Worm (Caenorhabditis elegans) whole organism, young adult: Measurements from ENCODE around the gene dhhc-5.

ENCODE experiments used
- B0035.1 ChIP-seq: sonication (generic microtip); optimal IDR thresholded peaks from 2 replicates; lab custom pipeline; 2016; ENCODE audit warnings: missing genetic modification characterization, mild to moderate bottlenecking, missing compliant biosample characterization, missing genotype, missing genetic modification reagents
- C06A6.2 ChIP-seq: fragments of 200-800 bp; sonication (Bioruptor generic); conservative IDR thresholded peaks from 2 replicates; pipeline ENCODE4 v1.3.6; 2022; ENCODE audit warnings: missing genetic modification characterization, missing compliant biosample characterization
- F22D6.2 ChIP-seq: sonication (generic microtip); optimal IDR thresholded peaks from 2 replicates; lab custom pipeline; 2016; ENCODE audit warnings: mild to moderate bottlenecking, missing genetic modification characterization, missing compliant biosample characterization
- F23B12.7 ChIP-seq: sonication (generic microtip); optimal IDR thresholded peaks from 2 replicates; lab custom pipeline; 2017; ENCODE audit warnings: missing genetic modification characterization, mild to moderate bottlenecking, missing compliant biosample characterization, antibody characterized with exemption, moderate library complexity; ENCODE audit not compliant: insufficient read depth
- F39B2.1 ChIP-seq: fragments of 200-800 bp; sonication (Bioruptor generic); IDR thresholded peaks from 2 replicates; pipeline ENCODE4 v1.3.6; 2022; ENCODE audit warnings: missing genetic modification reagents, missing genetic modification characterization, missing compliant biosample characterization
- F49E8.2 ChIP-seq: sonication (generic microtip); optimal IDR thresholded peaks from 3 replicates; lab custom pipeline; 2017; ENCODE audit warnings: missing genetic modification characterization, mild to moderate bottlenecking, missing compliant biosample characterization, antibody characterized with exemption, moderate library complexity; ENCODE audit not compliant: insufficient read depth
- F57A8.1 ChIP-seq: fragments of 200-800 bp; sonication (Bioruptor generic); optimal IDR thresholded peaks from 2 replicates; lab custom pipeline; 2018; ENCODE audit warnings: mild to moderate bottlenecking, missing genetic modification characterization, moderate library complexity, missing compliant biosample characterization
- F57C9.4 ChIP-seq: sonication (generic microtip); optimal IDR thresholded peaks from 2 replicates; lab custom pipeline; 2017; ENCODE audit warnings: mild to moderate bottlenecking, missing genetic modification characterization, missing compliant biosample characterization
- T07F8.4 ChIP-seq: sonication (generic microtip); optimal IDR thresholded peaks from 2 replicates; lab custom pipeline; 2016; ENCODE audit warnings: mild to moderate bottlenecking, missing genetic modification characterization, moderate library complexity, missing compliant biosample characterization
- Y67H2A.10 ChIP-seq: fragments of 200-800 bp; sonication (Bioruptor generic); conservative IDR thresholded peaks from 2 replicates; pipeline ENCODE4 v1.3.6; 2022; ENCODE audit warnings: missing genetic modification reagents, missing genetic modification characterization, missing compliant biosample characterization
- akir-1 ChIP-seq: fragments of 200-800 bp; sonication (Bioruptor generic); optimal IDR thresholded peaks from 2 replicates; lab custom pipeline; 2018; ENCODE audit warnings: mild to moderate bottlenecking, missing genetic modification characterization, moderate library complexity, missing compliant biosample characterization
- atf-7 ChIP-seq: sonication (generic microtip); optimal IDR thresholded peaks from 2 replicates; lab custom pipeline; 2017; ENCODE audit warnings: mild to moderate bottlenecking, missing genetic modification characterization, missing compliant biosample characterization
- athp-1 ChIP-seq: sonication (generic microtip); optimal IDR thresholded peaks from 2 replicates; lab custom pipeline; 2017; ENCODE audit warnings: mild to moderate bottlenecking, missing genetic modification characterization, missing compliant biosample characterization
- cebp-1 ChIP-seq, 2 experiments: fragments of 200-800 bp in 1 of 2; sonication (Bioruptor generic) in 1 of 2; sonication (generic microtip) in 1 of 2; IDR thresholded peaks in 1 of 2; optimal IDR thresholded peaks in 1 of 2; 2 replicates each; pipeline versions ENCODE4 v1.3.6 to Lab custom; 2017 to 2022; ENCODE audit warnings: missing compliant biosample characterization in 2 of 2, missing genetic modification characterization in 2 of 2, mild to moderate bottlenecking in 1 of 2, missing genetic modification reagents in 1 of 2, moderate library complexity in 1 of 2
- ceh-100 ChIP-seq: fragments of 200-800 bp; sonication (Bioruptor generic); IDR thresholded peaks from 2 replicates; pipeline ENCODE4 v1.3.6; 2022; ENCODE audit warnings: missing genetic modification reagents, missing genetic modification characterization, missing compliant biosample characterization
- ceh-27 ChIP-seq: fragments of 200-800 bp; sonication (Bioruptor generic); optimal IDR thresholded peaks from 2 replicates; lab custom pipeline; 2018; ENCODE audit warnings: mild to moderate bottlenecking, missing genetic modification characterization, moderate library complexity, missing compliant biosample characterization
- ceh-58 ChIP-seq: fragments of 200-800 bp; sonication (Bioruptor generic); IDR thresholded peaks from 2 replicates; pipeline ENCODE4 v1.3.6; 2022; ENCODE audit warnings: missing genetic modification characterization, missing compliant biosample characterization
- dox-1 ChIP-seq: fragments of 200-800 bp; sonication (Bioruptor generic); IDR thresholded peaks from 2 replicates; pipeline ENCODE4 v1.3.6; 2022; ENCODE audit warnings: missing genetic modification reagents, missing genetic modification characterization, missing compliant biosample characterization
- dpff-1 ChIP-seq: sonication (generic microtip); optimal IDR thresholded peaks from 2 replicates; lab custom pipeline; 2017; ENCODE audit warnings: mild to moderate bottlenecking, missing genetic modification characterization, missing compliant biosample characterization
- ekl-4 ChIP-seq: fragments of 200-800 bp; sonication (Bioruptor generic); IDR thresholded peaks from 2 replicates; pipeline ENCODE4 v1.3.6; 2022; ENCODE audit warnings: missing genetic modification reagents, missing genetic modification characterization, missing compliant biosample characterization
- ets-4 ChIP-seq: fragments of 200-800 bp; sonication (Bioruptor generic); optimal IDR thresholded peaks from 2 replicates; lab custom pipeline; 2018; ENCODE audit warnings: mild to moderate bottlenecking, missing genetic modification characterization, missing compliant biosample characterization
- fkh-3 ChIP-seq: sonication (generic microtip); optimal IDR thresholded peaks from 2 replicates; lab custom pipeline; 2016; ENCODE audit warnings: mild to moderate bottlenecking, missing genetic modification characterization, missing compliant biosample characterization
- gei-17 ChIP-seq: fragments of 200-800 bp; sonication (Bioruptor generic); optimal IDR thresholded peaks from 2 replicates; lab custom pipeline; 2018; ENCODE audit warnings: mild to moderate bottlenecking, missing genetic modification characterization, missing compliant biosample characterization
- hlh-26 ChIP-seq: fragments of 200-800 bp; sonication (Bioruptor generic); conservative IDR thresholded peaks from 2 replicates; pipeline ENCODE4 v1.3.6; 2022; ENCODE audit warnings: missing genetic modification reagents, missing genetic modification characterization, missing compliant biosample characterization
- hmg-20 ChIP-seq: fragments of 200-800 bp; sonication (Bioruptor generic); IDR thresholded peaks from 2 replicates; pipeline ENCODE4 v1.3.6; 2022; ENCODE audit warnings: missing genetic modification reagents, missing genetic modification characterization, missing compliant biosample characterization
- lin-26 ChIP-seq: fragments of 200-800 bp; sonication (Bioruptor generic); IDR thresholded peaks from 2 replicates; pipeline ENCODE4 v1.3.6; 2022; ENCODE audit warnings: missing genetic modification reagents, missing genetic modification characterization, missing compliant biosample characterization
- lin-35 ChIP-seq, 3 experiments: fragments of 150-350 bp in 2 of 3; sonication (generic microtip) in 1 of 3; optimal IDR thresholded peaks; 2 replicates each; lab custom pipeline; 2014 to 2018; ENCODE audit warnings: missing biosample characterization in 3 of 3, missing genetic modification characterization in 3 of 3, missing genetic modification reagents in 3 of 3
- lin-40 ChIP-seq: sonication (generic microtip); optimal IDR thresholded peaks from 2 replicates; lab custom pipeline; 2016; ENCODE audit warnings: missing genetic modification characterization, mild to moderate bottlenecking, missing compliant biosample characterization, missing genotype, missing genetic modification reagents
- madf-8 ChIP-seq: fragments of 200-800 bp; sonication (Bioruptor generic); conservative IDR thresholded peaks from 2 replicates; pipeline ENCODE4 v1.3.6; 2022; ENCODE audit warnings: missing genetic modification reagents, missing genetic modification characterization, missing compliant biosample characterization
- nfya-1 ChIP-seq: sonication (generic microtip); optimal IDR thresholded peaks from 2 replicates; lab custom pipeline; 2017; ENCODE audit warnings: antibody characterized with exemption, missing compliant biosample characterization, missing genetic modification characterization, borderline replicate concordance; ENCODE audit not compliant: insufficient read depth
- nhr-179 ChIP-seq: sonication (generic microtip); optimal IDR thresholded peaks from 2 replicates; lab custom pipeline; 2016; ENCODE audit warnings: mild to moderate bottlenecking, missing genetic modification characterization, missing compliant biosample characterization
- nhr-27 ChIP-seq: fragments of 200-800 bp; sonication (Bioruptor generic); optimal IDR thresholded peaks from 2 replicates; lab custom pipeline; 2018; ENCODE audit warnings: mild to moderate bottlenecking, missing genetic modification characterization, moderate library complexity, missing compliant biosample characterization
- nhr-80 ChIP-seq: sonication (generic microtip); optimal IDR thresholded peaks from 2 replicates; lab custom pipeline; 2016; ENCODE audit warnings: missing genetic modification characterization, missing compliant biosample characterization
- nhr-90 ChIP-seq: sonication (generic microtip); optimal IDR thresholded peaks from 2 replicates; lab custom pipeline; 2016; ENCODE audit warnings: missing genotype, mild to moderate bottlenecking, missing genetic modification characterization, missing compliant biosample characterization
- pbrm-1 ChIP-seq: fragments of 200-800 bp; sonication (Bioruptor generic); IDR thresholded peaks from 2 replicates; pipeline ENCODE4 v1.3.6; 2022; ENCODE audit warnings: missing genetic modification reagents, missing genetic modification characterization, missing compliant biosample characterization
- rcor-1 ChIP-seq: fragments of 200-800 bp; sonication (Bioruptor generic); IDR thresholded peaks from 2 replicates; pipeline ENCODE4 v1.3.6; 2022; ENCODE audit warnings: missing genetic modification reagents, missing genetic modification characterization, missing compliant biosample characterization
- sea-2 ChIP-seq: fragments of 200-800 bp; sonication (Bioruptor generic); IDR thresholded peaks from 2 replicates; pipeline ENCODE4 v1.3.6; 2022; ENCODE audit warnings: missing genetic modification characterization, missing compliant biosample characterization
- snpc-3.4 ChIP-seq: sonication (generic microtip); optimal IDR thresholded peaks from 2 replicates; lab custom pipeline; 2017; ENCODE audit warnings: missing genetic modification characterization, mild to moderate bottlenecking, missing compliant biosample characterization, antibody characterized with exemption, moderate library complexity, missing genotype, missing genetic modification reagents
- sptf-2 ChIP-seq: fragments of 200-800 bp; sonication (Bioruptor generic); optimal IDR thresholded peaks from 2 replicates; lab custom pipeline; 2018; ENCODE audit warnings: mild to moderate bottlenecking, missing genetic modification characterization, missing compliant biosample characterization
- tbx-9 ChIP-seq: sonication (generic microtip); optimal IDR thresholded peaks from 2 replicates; lab custom pipeline; 2016; ENCODE audit warnings: borderline replicate concordance, missing genetic modification characterization, inconsistent platforms, missing compliant biosample characterization
- tlf-1 ChIP-seq: fragments of 200-800 bp; sonication (Bioruptor generic); optimal IDR thresholded peaks from 2 replicates; lab custom pipeline; 2018; ENCODE audit warnings: mild to moderate bottlenecking, missing genetic modification characterization, missing compliant biosample characterization
- unc-130 ChIP-seq: sonication (generic microtip); optimal IDR thresholded peaks from 2 replicates; lab custom pipeline; 2016; ENCODE audit warnings: missing genetic modification reagents, missing genetic modification characterization, missing compliant biosample characterization
- zim-3 ChIP-seq: sonication (generic microtip); optimal IDR thresholded peaks from 2 replicates; lab custom pipeline; 2017; ENCODE audit warnings: mild to moderate bottlenecking, missing genetic modification characterization, moderate library complexity, missing compliant biosample characterization
- ztf-18 ChIP-seq: sonication (generic microtip); optimal IDR thresholded peaks from 2 replicates; lab custom pipeline; 2016; ENCODE audit warnings: missing genotype, mild to moderate bottlenecking, missing genetic modification characterization, missing compliant biosample characterization
- ztf-26 ChIP-seq: sonication (generic microtip); optimal IDR thresholded peaks from 2 replicates; lab custom pipeline; 2017; ENCODE audit warnings: missing genetic modification characterization, missing compliant biosample characterization
- ztf-28 ChIP-seq: fragments of 200-800 bp; sonication (Bioruptor generic); IDR thresholded peaks from 2 replicates; pipeline ENCODE4 v1.3.6; 2022; ENCODE audit warnings: missing genetic modification reagents, missing genetic modification characterization, missing compliant biosample characterization
- ztf-3 ChIP-seq: fragments of 200-800 bp; sonication (Bioruptor generic); optimal IDR thresholded peaks from 2 replicates; lab custom pipeline; 2018; ENCODE audit warnings: mild to moderate bottlenecking, missing genetic modification characterization, missing compliant biosample characterization
- ztf-6 ChIP-seq: fragments of 200-800 bp; sonication (Bioruptor generic); IDR thresholded peaks from 2 replicates; pipeline ENCODE4 v1.3.6; 2022; ENCODE audit warnings: missing genetic modification reagents, missing genetic modification characterization, missing compliant biosample characterization

Gene dhhc-5

ce11 chrIII:6887574-6887973 is 38.7 kb upstream of the dhhc-5 start:
- TF ChIP-seq lin-26, result peak; percentile 96
- no peak for TF ChIP-seq ztf-6 (GFP tag; lab: Robert Waterston, UW)
- TF ChIP-seq ets-4 (GFP tag; lab: Kevin White, UChicago), result no peak
- no peak for TF ChIP-seq F57C9.4 (tag; lab: Kevin White, UChicago)
- peak; percentile 76 for TF ChIP-seq F49E8.2
- TF ChIP-seq F57A8.1 (GFP tag; lab: Kevin White, UChicago), result no peak
- 0 out of 2 replicates have a peak, but pooled peaks have one; percentile 18 for TF ChIP-seq madf-8 (GFP tag; lab: Robert Waterston, UW)
- TF ChIP-seq F23B12.7 (tag; lab: Kevin White, UChicago), result peak; percentile 92
- TF ChIP-seq tlf-1 (GFP tag; lab: Kevin White, UChicago), result peak; percentile 46
- peak in 1 of 3 experiments; percentile 60 for TF ChIP-seq lin-35 (GFP tag; optimal IDR thresholded peaks at IDR 0.05; lab: Kevin White, UChicago)
- peak; percentile 40 for TF ChIP-seq nhr-27 (tag; lab: Kevin White, UChicago)
- TF ChIP-seq hlh-26 (GFP tag; lab: Robert Waterston, UW), result no peak
- peak; percentile 21 for TF ChIP-seq lin-40 (tag; lab: Kevin White, UChicago)
- TF ChIP-seq zim-3 (tag; lab: Kevin White, UChicago), result peak; percentile 47
- TF ChIP-seq T07F8.4 (tag; lab: Kevin White, UChicago), result no peak
- no peak for TF ChIP-seq B0035.1
- TF ChIP-seq sea-2 (GFP tag; lab: Robert Waterston, UW), result no peak
- peak; percentile 6 for TF ChIP-seq akir-1 (GFP tag; lab: Kevin White, UChicago)
- TF ChIP-seq F39B2.1 (GFP tag; lab: Robert Waterston, UW), result no peak
- TF ChIP-seq athp-1, result peak; percentile 63
- no peak for TF ChIP-seq tbx-9 (tag; lab: Kevin White, UChicago)
- TF ChIP-seq ceh-27 (GFP tag; lab: Kevin White, UChicago), result no peak
- TF ChIP-seq pbrm-1 (GFP tag; lab: Robert Waterston, UW), result peak; percentile 85
- TF ChIP-seq atf-7 (tag; lab: Kevin White, UChicago), result no peak
- peak; percentile 62 for TF ChIP-seq C06A6.2 (GFP tag; lab: Robert Waterston, UW)
- TF ChIP-seq fkh-3, result peak; percentile 51
- TF ChIP-seq unc-130, result peak; percentile 75
- TF ChIP-seq nhr-90 (tag; lab: Kevin White, UChicago), result peak; percentile 86
- no peak for TF ChIP-seq nfya-1 (tag; lab: Kevin White, UChicago)
- TF ChIP-seq ekl-4 (GFP tag; lab: Robert Waterston, UW), result peak; percentile 64
- TF ChIP-seq nhr-80, result peak; percentile 8
- no peak for TF ChIP-seq ceh-58
- TF ChIP-seq dox-1 (GFP tag; lab: Robert Waterston, UW), result no peak; the same call in 1 of the 2 replicates
- peak; percentile 70; the same call in 1 of the 2 replicates for TF ChIP-seq hmg-20
- TF ChIP-seq ceh-100 (GFP tag; lab: Robert Waterston, UW), result 0 out of 2 replicates have a peak, but pooled peaks have one; percentile 56
- no peak for TF ChIP-seq nhr-179 (tag; lab: Kevin White, UChicago)
- TF ChIP-seq sptf-2 (GFP tag; lab: Kevin White, UChicago), result no peak
- peak; percentile 78 for TF ChIP-seq ztf-18 (tag; lab: Kevin White, UChicago)
- 0 out of 2 replicates have a peak, but pooled peaks have one; percentile 38 for TF ChIP-seq Y67H2A.10 (GFP tag; lab: Robert Waterston, UW)
- no peak for TF ChIP-seq ztf-3 (GFP tag; lab: Kevin White, UChicago)
- TF ChIP-seq dpff-1 (tag; lab: Kevin White, UChicago), result no peak
- no peak for TF ChIP-seq F22D6.2 (tag; lab: Kevin White, UChicago)
- TF ChIP-seq gei-17 (GFP tag; lab: Kevin White, UChicago), result no peak
- TF ChIP-seq snpc-3.4 (tag; lab: Kevin White, UChicago), result peak; percentile 81
- TF ChIP-seq cebp-1 (GFP tag; IDR thresholded peaks at IDR 0.05; lab: Robert Waterston, UW), result no peak
- no peak for TF ChIP-seq cebp-1 (tag; optimal IDR thresholded peaks at IDR 0.05; lab: Kevin White, UChicago)
- peak; percentile 41 for TF ChIP-seq ztf-26 (tag; lab: Kevin White, UChicago)
- TF ChIP-seq rcor-1 (GFP tag; lab: Robert Waterston, UW), result peak; percentile 76
- peak; percentile 73 for TF ChIP-seq ztf-28 (GFP tag; lab: Robert Waterston, UW)
